Worm (Caenorhabditis elegans) whole organism, midembryonic: ENCODE results near the gene nspc-17.
A peak's percentile ranks its signal among the peaks of the same experiment; 100 is the strongest.

Experiments used
- T22C8.4 ChIP-seq: fragments of 200-800 bp; sonication (Bioruptor generic); IDR thresholded peaks from 2 replicates; pipeline ENCODE4 v1.3.6; 2022; ENCODE audit warnings: missing genetic modification characterization, missing compliant biosample characterization
- cog-1 ChIP-seq: sonication (generic microtip); optimal IDR thresholded peaks from 2 replicates; lab custom pipeline; 2016; ENCODE audit warnings: missing genetic modification characterization, missing compliant biosample characterization
- flt-1 ChIP-seq: fragments of 200-800 bp; sonication (Bioruptor generic); IDR thresholded peaks from 2 replicates; pipeline ENCODE4 v1.3.6; 2022; ENCODE audit warnings: missing genetic modification characterization, missing compliant biosample characterization
- klf-2 ChIP-seq: fragments of 200-800 bp; sonication (Bioruptor generic); conservative IDR thresholded peaks from 2 replicates; pipeline ENCODE4 v1.3.6; 2022; ENCODE audit warnings: missing genetic modification reagents, missing genetic modification characterization, missing compliant biosample characterization
- med-1 ChIP-seq: sonication (generic microtip); optimal IDR thresholded peaks from 2 replicates; lab custom pipeline; 2017; ENCODE audit warnings: missing genetic modification characterization, mild to moderate bottlenecking, missing compliant biosample characterization, antibody characterized with exemption, missing genetic modification reagents; ENCODE audit not compliant: insufficient read depth
- ref-1 ChIP-seq: fragments of 200-800 bp; sonication (Bioruptor generic); conservative IDR thresholded peaks from 2 replicates; pipeline ENCODE4 v1.3.6; 2022; ENCODE audit warnings: missing genetic modification reagents, missing genetic modification characterization, missing compliant biosample characterization
- tab-1 ChIP-seq: fragments of 200-800 bp; sonication (Bioruptor generic); IDR thresholded peaks from 2 replicates; pipeline ENCODE4 v1.3.6; 2022; ENCODE audit warnings: missing genetic modification characterization, missing compliant biosample characterization
- ztf-23 ChIP-seq: fragments of 200-800 bp; sonication (Bioruptor generic); IDR thresholded peaks from 2 replicates; pipeline ENCODE4 v1.3.6; 2022; ENCODE audit warnings: missing genetic modification reagents, missing genetic modification characterization, missing compliant biosample characterization
- ztf-29 ChIP-seq: fragments of 200-800 bp; sonication (Bioruptor generic); IDR thresholded peaks from 2 replicates; pipeline ENCODE4 v1.3.6; 2022; ENCODE audit warnings: missing genetic modification reagents, missing genetic modification characterization, missing compliant biosample characterization

The nspc-17 gene

ce11 chrX:14499830-14500409 is 25.1 kb downstream of the nspc-17 start:
- no peak for TF ChIP-seq T22C8.4 (GFP tag; lab: Robert Waterston, UW)
- no peak for TF ChIP-seq klf-2 (GFP tag; lab: Robert Waterston, UW)
- TF ChIP-seq tab-1 (GFP tag; lab: Robert Waterston, UW): no peak
- no peak for TF ChIP-seq ztf-23 (GFP tag; lab: Robert Waterston, UW)
- TF ChIP-seq med-1 (GFP tag; lab: Kevin White, UChicago): no peak
- no peak for TF ChIP-seq ref-1 (GFP tag; lab: Robert Waterston, UW)
- no peak for TF ChIP-seq flt-1 (GFP tag; lab: Robert Waterston, UW)

DNA sequence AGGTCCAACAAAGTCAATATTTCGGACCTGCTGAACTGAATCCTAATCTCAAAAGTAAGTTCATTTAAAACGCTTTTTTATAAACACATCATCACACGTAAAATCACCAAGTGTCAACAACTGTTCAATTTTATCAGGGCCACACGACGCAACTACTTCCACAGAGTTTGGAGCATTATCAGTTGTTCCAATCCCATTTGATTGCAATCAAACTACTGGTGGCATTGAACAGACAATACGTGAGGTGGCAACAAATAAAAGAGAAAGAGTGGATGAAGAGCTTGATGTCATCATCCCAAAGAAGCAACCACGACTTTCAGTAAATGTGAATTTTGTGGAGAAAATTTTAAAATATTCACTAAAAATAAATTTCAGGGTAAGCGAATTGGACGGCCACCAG is 28.4 kb downstream of the nspc-17 start:
- no peak for TF ChIP-seq ztf-29
- no peak for TF ChIP-seq ztf-23 (GFP tag; lab: Robert Waterston, UW)
- no peak for TF ChIP-seq tab-1 (GFP tag; lab: Robert Waterston, UW)
- no peak for TF ChIP-seq med-1 (GFP tag; lab: Kevin White, UChicago)
- TF ChIP-seq klf-2 (GFP tag; lab: Robert Waterston, UW): no peak
- TF ChIP-seq T22C8.4 (GFP tag; lab: Robert Waterston, UW): no peak
- TF ChIP-seq ref-1 (GFP tag; lab: Robert Waterston, UW): no peak
- TF ChIP-seq cog-1 (tag; lab: Kevin White, UChicago): no peak
- TF ChIP-seq flt-1 (GFP tag; lab: Robert Waterston, UW): no peak

DNA sequence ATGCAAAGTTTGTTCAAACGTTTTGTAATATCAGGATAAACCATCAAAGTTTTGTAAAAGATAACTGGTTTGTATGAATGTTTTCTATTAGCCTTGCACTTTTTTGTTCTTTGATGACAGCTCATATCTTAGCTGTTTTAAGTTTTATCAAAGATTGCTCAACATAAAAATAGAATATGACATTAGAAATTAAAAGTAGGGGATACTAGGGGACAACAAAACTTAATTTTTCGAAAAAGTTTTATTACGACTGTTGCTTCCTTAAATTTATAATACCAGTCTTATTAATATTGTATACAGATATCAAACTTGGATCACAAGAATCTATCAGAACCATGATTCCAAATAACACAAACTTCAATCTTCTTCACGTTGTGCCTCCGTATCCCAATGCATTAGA is 29.2 kb downstream of the nspc-17 start, which contains the start of gene ztf-14:
Gene ztf-14, plus strand, starts transcription at position 301 of the 400 bp plus-strand sequence.
- TF ChIP-seq ztf-29 (no peak), T22C8.4 (GFP tag; lab: Robert Waterston, UW) (no peak), ref-1 (GFP tag; lab: Robert Waterston, UW) (no peak), med-1 (GFP tag; lab: Kevin White, UChicago) (no peak), flt-1 (GFP tag; lab: Robert Waterston, UW) (no peak), klf-2 (GFP tag; lab: Robert Waterston, UW) (no peak)

ce11 chrX:14495075-14495474 is 29.9 kb downstream of the nspc-17 start:
- TF ChIP-seq cog-1 (tag; lab: Kevin White, UChicago): no peak
- no peak for TF ChIP-seq T22C8.4 (GFP tag; lab: Robert Waterston, UW)
- no peak for TF ChIP-seq ztf-23 (GFP tag; lab: Robert Waterston, UW)
- no peak for TF ChIP-seq med-1 (GFP tag; lab: Kevin White, UChicago)
- no peak for TF ChIP-seq ref-1 (GFP tag; lab: Robert Waterston, UW)
- no peak for TF ChIP-seq flt-1 (GFP tag; lab: Robert Waterston, UW)
- no peak for TF ChIP-seq tab-1 (GFP tag; lab: Robert Waterston, UW)
- no peak for TF ChIP-seq klf-2 (GFP tag; lab: Robert Waterston, UW)
- TF ChIP-seq ztf-29: no peak

DNA sequence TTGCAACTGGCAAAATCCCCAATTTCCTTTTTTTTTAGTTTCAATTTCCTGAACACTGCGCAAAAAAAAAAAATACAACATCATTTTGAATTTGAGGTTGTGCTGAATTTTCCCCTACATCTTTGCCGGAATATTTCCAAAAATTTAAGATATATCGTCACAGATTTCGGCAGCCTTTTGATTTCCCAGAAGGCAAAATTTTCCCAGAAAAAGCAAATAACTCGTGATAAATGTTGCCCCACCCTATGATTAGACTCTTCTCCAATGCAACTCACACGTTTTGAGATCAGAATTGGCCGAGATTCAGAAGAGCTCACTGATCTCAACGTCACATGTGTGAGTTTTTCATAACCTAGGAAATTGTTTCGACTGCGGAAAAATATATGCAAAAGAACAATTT is 32.5 kb downstream of the nspc-17 start:
- no peak for TF ChIP-seq tab-1 (GFP tag; lab: Robert Waterston, UW)
- no peak for TF ChIP-seq med-1 (GFP tag; lab: Kevin White, UChicago)
- TF ChIP-seq flt-1 (GFP tag; lab: Robert Waterston, UW): no peak
- no peak for TF ChIP-seq klf-2 (GFP tag; lab: Robert Waterston, UW)
- TF ChIP-seq T22C8.4 (GFP tag; lab: Robert Waterston, UW): no peak
- no peak for TF ChIP-seq cog-1 (tag; lab: Kevin White, UChicago)

DNA sequence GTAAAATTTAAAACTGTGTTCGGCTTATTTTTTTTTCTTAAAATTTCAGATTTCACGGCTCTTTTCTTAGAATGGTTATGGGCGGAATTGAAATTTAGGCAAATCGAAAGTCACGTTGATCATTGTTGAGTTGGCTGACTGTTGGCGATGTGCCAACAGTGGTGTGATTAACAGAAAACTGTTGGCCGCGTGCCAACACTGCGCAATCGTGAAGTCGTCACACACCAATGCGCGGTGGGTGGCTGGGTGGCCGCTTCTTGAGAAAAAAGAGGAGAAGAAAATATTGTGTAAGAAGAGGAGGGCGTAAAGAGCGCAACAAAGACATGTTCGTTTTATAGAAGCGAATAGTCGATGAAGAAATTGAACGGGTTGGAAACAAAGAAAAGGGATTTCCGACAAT is 33.9 kb downstream of the nspc-17 start:
- 0 out of 2 replicates have a peak, but pooled peaks have one; percentile 54 for TF ChIP-seq ztf-23 (GFP tag; lab: Robert Waterston, UW)
- no peak for TF ChIP-seq ztf-29
- no peak for TF ChIP-seq med-1 (GFP tag; lab: Kevin White, UChicago)
- TF ChIP-seq flt-1 (GFP tag; lab: Robert Waterston, UW): peak; percentile 36; the same call in 1 of the 2 replicates
- no peak for TF ChIP-seq ref-1 (GFP tag; lab: Robert Waterston, UW)
- TF ChIP-seq T22C8.4 (GFP tag; lab: Robert Waterston, UW): no peak
- no peak for TF ChIP-seq cog-1 (tag; lab: Kevin White, UChicago)
- no peak for TF ChIP-seq klf-2 (GFP tag; lab: Robert Waterston, UW)

DNA sequence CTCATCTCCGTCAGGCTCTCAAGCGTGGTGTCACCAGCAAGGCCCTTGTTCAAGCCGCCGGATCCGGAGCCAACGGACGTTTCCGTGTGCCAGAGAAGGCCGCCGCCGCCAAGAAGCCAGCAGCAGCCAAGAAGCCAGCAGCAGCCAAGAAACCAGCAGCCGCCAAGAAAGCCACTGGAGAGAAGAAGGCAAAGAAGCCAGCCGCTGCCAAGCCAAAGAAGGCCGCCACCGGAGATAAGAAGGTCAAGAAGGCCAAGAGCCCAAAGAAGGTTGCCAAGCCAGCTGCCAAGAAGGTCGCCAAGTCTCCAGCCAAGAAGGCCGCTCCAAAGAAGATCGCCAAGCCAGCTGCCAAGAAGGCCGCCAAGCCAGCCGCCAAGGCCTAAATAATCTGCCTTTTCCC is 34.5 kb downstream of the nspc-17 start:
- no peak for TF ChIP-seq med-1 (GFP tag; lab: Kevin White, UChicago)
- TF ChIP-seq ztf-23 (GFP tag; lab: Robert Waterston, UW): 0 out of 2 replicates have a peak, but pooled peaks have one; percentile 8

ce11 chrX:14489945-14490344 is 35.0 kb downstream of the nspc-17 start, which contains the start of gene his-24:
his-24 (plus strand) TSS chrX:14490094.
- TF ChIP-seq T22C8.4 (GFP tag; lab: Robert Waterston, UW) (0 out of 2 replicates have a peak, but pooled peaks have one; percentile 36), ztf-29 (no peak), med-1 (GFP tag; lab: Kevin White, UChicago) (no peak), cog-1 (tag; lab: Kevin White, UChicago) (peak; percentile 72), ref-1 (GFP tag; lab: Robert Waterston, UW) (no peak), ztf-23 (GFP tag; lab: Robert Waterston, UW) (peak; percentile 71; the same call in 1 of the 2 replicates), klf-2 (GFP tag; lab: Robert Waterston, UW) (peak; percentile 47; the same call in 1 of the 2 replicates), tab-1 (GFP tag; lab: Robert Waterston, UW) (peak; percentile 45; the same call in 1 of the 2 replicates), flt-1 (GFP tag; lab: Robert Waterston, UW) (peak; percentile 83)

DNA sequence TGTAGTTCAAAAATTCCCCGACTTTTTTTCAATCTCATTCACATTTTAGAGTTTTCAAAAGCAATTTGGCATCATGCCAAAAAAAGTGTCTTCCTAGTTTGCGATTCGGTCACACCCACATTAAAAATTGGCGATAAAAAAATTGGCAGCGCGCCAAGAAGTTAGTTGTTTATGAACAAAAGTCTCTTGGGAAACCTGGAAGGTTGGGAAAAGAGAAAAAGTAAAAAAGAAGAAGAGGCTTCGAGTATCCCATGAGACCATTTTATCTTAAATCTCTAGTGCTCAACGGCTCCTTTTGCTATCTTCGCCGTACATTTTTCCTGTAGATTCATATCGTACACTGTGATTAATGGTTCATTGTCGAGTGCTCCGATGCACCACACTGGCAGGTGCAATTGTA is 37.1 kb downstream of the nspc-17 start:
- TF ChIP-seq med-1 (GFP tag; lab: Kevin White, UChicago) (no peak), cog-1 (tag; lab: Kevin White, UChicago) (no peak)
